Fruit fly (Drosophila melanogaster) whole organism, embryonic: ENCODE results near the gene mRpS18C.

Experiments used
- CG10565 ChIP-seq: fragments of 200-800 bp; sonication (Bioruptor generic); optimal IDR thresholded peaks from 3 replicates; lab custom pipeline; 2016; ENCODE audit warnings: missing biosample characterization, mild to moderate bottlenecking, missing genetic modification characterization
- CG10959 ChIP-seq: fragments of 200-800 bp; sonication (Bioruptor generic); IDR thresholded peaks from 2 replicates; pipeline ENCODE4 v1.3.6; 2022; ENCODE audit warnings: missing biosample characterization, missing genetic modification characterization
- CG11723 ChIP-seq: fragments of 200-800 bp; sonication (Bioruptor generic); optimal IDR thresholded peaks from 2 replicates; lab custom pipeline; 2017; ENCODE audit warnings: missing biosample characterization, mild to moderate bottlenecking, missing genetic modification characterization
- CG12942 ChIP-seq: fragments of 200-800 bp; sonication (Bioruptor generic); optimal IDR thresholded peaks from 3 replicates; lab custom pipeline; 2016; ENCODE audit warnings: missing biosample characterization, missing genetic modification characterization
- CG15011 ChIP-seq: fragments of 200-800 bp; sonication (Bioruptor generic); optimal IDR thresholded peaks from 3 replicates; lab custom pipeline; 2018; ENCODE audit warnings: missing biosample characterization, mild to moderate bottlenecking, missing genetic modification characterization
- CG15696 ChIP-seq: fragments of 200-800 bp; sonication (Bioruptor generic); optimal IDR thresholded peaks from 2 replicates; lab custom pipeline; 2019; ENCODE audit warnings: missing biosample characterization, mild to moderate bottlenecking, missing genetic modification characterization, moderate library complexity
- CG16779 ChIP-seq: fragments of 200-800 bp; sonication (Bioruptor generic); IDR thresholded peaks from 2 replicates; pipeline ENCODE4 v1.3.6; 2022; ENCODE audit warnings: missing biosample characterization, missing genetic modification characterization
- CG17802 ChIP-seq: fragments of 200-800 bp; sonication (Bioruptor generic); optimal IDR thresholded peaks from 2 replicates; lab custom pipeline; 2018; ENCODE audit warnings: missing biosample characterization, mild to moderate bottlenecking, missing genetic modification characterization, moderate library complexity
- CG18619 ChIP-seq: fragments of 200-800 bp; sonication (Bioruptor generic); optimal IDR thresholded peaks from 3 replicates; lab custom pipeline; 2017; ENCODE audit warnings: missing biosample characterization, mild to moderate bottlenecking, missing genetic modification characterization
- CG30403 ChIP-seq: fragments of 200-800 bp; sonication (Bioruptor generic); optimal IDR thresholded peaks from 3 replicates; lab custom pipeline; 2016; ENCODE audit warnings: missing biosample characterization, missing genetic modification characterization
- CG30431 ChIP-seq: fragments of 200-800 bp; sonication (Bioruptor generic); optimal IDR thresholded peaks from 2 replicates; lab custom pipeline; 2017; ENCODE audit warnings: missing biosample characterization, missing genetic modification characterization
- CG3163 ChIP-seq: fragments of 200-800 bp; sonication (Bioruptor generic); optimal IDR thresholded peaks from 3 replicates; lab custom pipeline; 2016; ENCODE audit warnings: missing biosample characterization, missing genetic modification characterization
- CG32767 ChIP-seq: fragments of 200-800 bp; sonication (Bioruptor generic); IDR thresholded peaks from 2 replicates; pipeline ENCODE4 v1.3.6; 2022; ENCODE audit warnings: missing biosample characterization, missing genetic modification characterization
- CG3995 ChIP-seq: fragments of 200-800 bp; sonication (Bioruptor generic); optimal IDR thresholded peaks from 3 replicates; lab custom pipeline; 2016; ENCODE audit warnings: missing biosample characterization, missing genetic modification characterization
- CG4730 ChIP-seq: fragments of 200-800 bp; sonication (Bioruptor generic); IDR thresholded peaks from 2 replicates; pipeline ENCODE4 v1.3.6; 2022; ENCODE audit warnings: missing biosample characterization, missing genetic modification characterization
- CG6683 ChIP-seq: fragments of 200-800 bp; sonication (Bioruptor generic); optimal IDR thresholded peaks from 2 replicates; lab custom pipeline; 2017; ENCODE audit warnings: missing biosample characterization, mild to moderate bottlenecking, missing genetic modification characterization, missing genetic modification reagents
- CG8388 ChIP-seq: fragments of 200-800 bp; sonication (Bioruptor generic); optimal IDR thresholded peaks from 2 replicates; lab custom pipeline; 2019; ENCODE audit warnings: missing biosample characterization, mild to moderate bottlenecking, missing genetic modification characterization, moderate library complexity
- CTCF ChIP-seq: fragments of 200-800 bp; sonication (Bioruptor generic); optimal IDR thresholded peaks from 2 replicates; lab custom pipeline; 2017; ENCODE audit warnings: missing biosample characterization, mild to moderate bottlenecking, missing genetic modification characterization, moderate library complexity
- D ChIP-seq, 2 experiments: fragments of 200-800 bp in 1 of 2; fragments of >200 bp in 1 of 2; sonication (Bioruptor generic) in 1 of 2; optimal IDR thresholded peaks; 2 replicates in 1 of 2; 3 replicates in 1 of 2; lab custom pipeline; 2017; ENCODE audit warnings: mild to moderate bottlenecking in 1 of 2, missing biosample characterization in 1 of 2, missing genetic modification characterization in 1 of 2, missing genetic modification reagents in 1 of 2
- E2f2 ChIP-seq: fragments of 200-800 bp; sonication (Bioruptor generic); IDR thresholded peaks from 2 replicates; pipeline ENCODE4 v1.3.6; 2022; ENCODE audit warnings: missing biosample characterization, missing genetic modification characterization
- MTF-1 ChIP-seq: fragments of 200-800 bp; sonication (Bioruptor generic); optimal IDR thresholded peaks from 2 replicates; lab custom pipeline; 2018; ENCODE audit warnings: missing biosample characterization, mild to moderate bottlenecking, missing genetic modification characterization, borderline replicate concordance
- Med ChIP-seq: fragments of 200-800 bp; sonication (Bioruptor generic); peaks from one replicate; lab custom pipeline; 2016; ENCODE audit warnings: missing biosample characterization, missing genetic modification characterization, mild to moderate bottlenecking, inconsistent platforms, moderate library complexity
- Opbp ChIP-seq: fragments of 200-800 bp; sonication (Bioruptor generic); IDR thresholded peaks from 3 replicates; pipeline ENCODE4 v1.3.6; 2022; ENCODE audit warnings: missing biosample characterization, missing genetic modification characterization; ENCODE audit not compliant: partially characterized antibody
- PHDP ChIP-seq: fragments of 200-800 bp; sonication (Bioruptor generic); optimal IDR thresholded peaks from 3 replicates; lab custom pipeline; 2018; ENCODE audit warnings: missing biosample characterization, mild to moderate bottlenecking, missing genetic modification characterization, moderate library complexity
- Side ChIP-seq: fragments of 200-800 bp; sonication (Bioruptor generic); optimal IDR thresholded peaks from 2 replicates; lab custom pipeline; 2016; ENCODE audit warnings: missing biosample characterization, missing genetic modification characterization
- Ssrp ChIP-seq: fragments of 200-800 bp; sonication (Bioruptor generic); optimal IDR thresholded peaks from 2 replicates; lab custom pipeline; 2018; ENCODE audit warnings: missing biosample characterization, mild to moderate bottlenecking, missing genetic modification characterization, moderate library complexity
- ab ChIP-seq: fragments of 200-800 bp; sonication (Bioruptor generic); optimal IDR thresholded peaks from 2 replicates; lab custom pipeline; 2016; ENCODE audit warnings: missing biosample characterization, missing genetic modification characterization
- amos ChIP-seq: fragments of 200-800 bp; sonication (Bioruptor generic); IDR thresholded peaks from 2 replicates; pipeline ENCODE4 v1.3.6; 2022; ENCODE audit warnings: missing biosample characterization, missing genetic modification characterization; ENCODE audit not compliant: partially characterized antibody
- ato ChIP-seq: fragments of 200-800 bp; sonication (Bioruptor generic); IDR thresholded peaks from 2 replicates; pipeline ENCODE4 v1.3.6; 2022; ENCODE audit warnings: missing biosample characterization, missing genetic modification characterization; ENCODE audit not compliant: partially characterized antibody
- bbx ChIP-seq: fragments of 200-800 bp; sonication (Bioruptor generic); IDR thresholded peaks from 2 replicates; pipeline ENCODE4 v1.3.6; 2022; ENCODE audit warnings: missing biosample characterization, missing genetic modification characterization; ENCODE audit not compliant: partially characterized antibody
- bowl ChIP-seq: fragments of 200-800 bp; sonication (Bioruptor generic); IDR thresholded peaks from 2 replicates; pipeline ENCODE4 v1.3.6; 2022; ENCODE audit warnings: missing biosample characterization, missing genetic modification characterization
- btn ChIP-seq: fragments of 200-800 bp; sonication (Bioruptor generic); optimal IDR thresholded peaks from 2 replicates; lab custom pipeline; 2016; ENCODE audit warnings: missing biosample characterization, missing genetic modification characterization
- chinmo ChIP-seq: fragments of 200-800 bp; sonication (Bioruptor generic); IDR thresholded peaks from 4 replicates; pipeline ENCODE4 v1.3.6; 2022; ENCODE audit warnings: missing biosample characterization, missing genetic modification characterization; ENCODE audit not compliant: partially characterized antibody
- da ChIP-seq: fragments of 200-800 bp; sonication (Bioruptor generic); optimal IDR thresholded peaks from 2 replicates; lab custom pipeline; 2016; ENCODE audit warnings: missing biosample characterization, missing genetic modification characterization
- emc ChIP-seq: fragments of 200-800 bp; sonication (Bioruptor generic); optimal IDR thresholded peaks from 2 replicates; lab custom pipeline; 2016; ENCODE audit warnings: missing biosample characterization, missing genetic modification characterization
- eyg ChIP-seq: fragments of 200-800 bp; sonication (Bioruptor generic); optimal IDR thresholded peaks from 3 replicates; lab custom pipeline; 2016; ENCODE audit warnings: missing biosample characterization, missing genetic modification characterization
- hb ChIP-seq: fragments of 200-800 bp; sonication (Bioruptor generic); IDR thresholded peaks from 3 replicates; pipeline ENCODE4 v1.3.6; 2022; ENCODE audit warnings: missing biosample characterization, missing genetic modification characterization; ENCODE audit not compliant: partially characterized antibody
- her ChIP-seq: fragments of 200-800 bp; sonication (Bioruptor generic); optimal IDR thresholded peaks from 2 replicates; lab custom pipeline; 2016; ENCODE audit warnings: missing biosample characterization, missing genetic modification characterization
- jing ChIP-seq: fragments of 200-800 bp; sonication (Bioruptor generic); optimal IDR thresholded peaks from 2 replicates; lab custom pipeline; 2018; ENCODE audit warnings: missing biosample characterization, mild to moderate bottlenecking, missing genetic modification characterization
- onecut ChIP-seq: fragments of 200-800 bp; sonication (Bioruptor generic); IDR thresholded peaks from 2 replicates; pipeline ENCODE4 v1.3.6; 2022; ENCODE audit warnings: missing biosample characterization, missing genetic modification characterization
- pum ChIP-seq: fragments of 200-800 bp; sonication (Bioruptor generic); optimal IDR thresholded peaks from 2 replicates; lab custom pipeline; 2016; ENCODE audit warnings: missing biosample characterization, missing genetic modification characterization
- rib ChIP-seq: fragments of 200-800 bp; sonication (Bioruptor generic); IDR thresholded peaks from 2 replicates; pipeline ENCODE4 v1.3.6; 2022; ENCODE audit warnings: missing biosample characterization, missing genetic modification characterization
- scrt ChIP-seq: fragments of 200-800 bp; sonication (Bioruptor generic); optimal IDR thresholded peaks from 2 replicates; lab custom pipeline; 2018; ENCODE audit warnings: missing biosample characterization, mild to moderate bottlenecking, missing genetic modification characterization, moderate library complexity
- sd ChIP-seq: fragments of 200-800 bp; sonication (Bioruptor generic); optimal IDR thresholded peaks from 3 replicates; lab custom pipeline; 2018; ENCODE audit warnings: missing biosample characterization, mild to moderate bottlenecking, missing genetic modification characterization, moderate library complexity
- sna ChIP-seq: fragments of 200-800 bp; sonication (Bioruptor generic); IDR thresholded peaks from 2 replicates; pipeline ENCODE4 v1.3.6; 2022; ENCODE audit warnings: missing biosample characterization, missing genetic modification characterization; ENCODE audit not compliant: partially characterized antibody
- sob ChIP-seq: fragments of 200-800 bp; sonication (Bioruptor generic); IDR thresholded peaks from 2 replicates; pipeline ENCODE4 v1.3.6; 2022; ENCODE audit warnings: missing biosample characterization, missing genetic modification characterization
- vfl ChIP-seq: fragments of 200-800 bp; sonication (Bioruptor generic); optimal IDR thresholded peaks from 2 replicates; lab custom pipeline; 2016; ENCODE audit warnings: missing biosample characterization, missing genetic modification characterization
- vnd ChIP-seq: fragments of 200-800 bp; sonication (Bioruptor generic); IDR thresholded peaks from 3 replicates; pipeline ENCODE4 v1.3.6; 2022; ENCODE audit warnings: missing biosample characterization, missing genetic modification characterization; ENCODE audit not compliant: partially characterized antibody
- vvl ChIP-seq: fragments of 200-800 bp; sonication (Bioruptor generic); IDR thresholded peaks from 2 replicates; pipeline ENCODE4 v1.3.6; 2022; ENCODE audit warnings: missing biosample characterization, missing genetic modification characterization
- wor ChIP-seq: fragments of 200-800 bp; sonication (Bioruptor generic); IDR thresholded peaks from 2 replicates; pipeline ENCODE4 v1.3.6; 2022; ENCODE audit warnings: missing biosample characterization, missing genetic modification characterization

Gene mRpS18C

dm6 chr3R:30461608-30462243 lies 38.0 kb downstream of the mRpS18C start (continued):
- TF ChIP-seq jing (GFP tag; lab: Kevin White, UChicago) (no peak), CG8388 (GFP tag; lab: Kevin White, UChicago) (peak; percentile 17), rib (GFP tag; lab: Robert Waterston, UW) (no peak), scrt (GFP tag; lab: Kevin White, UChicago) (no peak), CG17802 (no peak), her (GFP tag; lab: Kevin White, UChicago) (no peak), Med (peak; percentile 54), btn (GFP tag; lab: Kevin White, UChicago) (no peak), sob (no peak), CG10959 (no peak), D (optimal IDR thresholded peaks at IDR 0.05; lab: Kevin White, UChicago) (no peak), D (GFP tag; optimal IDR thresholded peaks at IDR 0.05; lab: Kevin White, UChicago) (no peak), hb (GFP tag; lab: Robert Waterston, UW) (no peak), MTF-1 (no peak), amos (GFP tag; lab: Robert Waterston, UW) (no peak), onecut (no peak), CG30403 (GFP tag; lab: Kevin White, UChicago) (peak; percentile 41), vvl (GFP tag; lab: Robert Waterston, UW) (peak; percentile 27; the same call in 1 of the 2 replicates), CG16779 (GFP tag; lab: Robert Waterston, UW) (no peak), eyg (GFP tag; lab: Kevin White, UChicago) (no peak), bowl (GFP tag; lab: Robert Waterston, UW) (no peak), ato (GFP tag; lab: Robert Waterston, UW) (no peak), wor (GFP tag; lab: Robert Waterston, UW) (no peak), CG11723 (GFP tag; lab: Kevin White, UChicago) (no peak), da (GFP tag; lab: Kevin White, UChicago) (no peak), CG10565 (GFP tag; lab: Kevin White, UChicago) (no peak), E2f2 (GFP tag; lab: Robert Waterston, UW) (no peak), CG15011 (peak; percentile 1), PHDP (tag; lab: Kevin White, UChicago) (peak; percentile 29), CG3995 (GFP tag; lab: Kevin White, UChicago) (no peak), chinmo (0 out of 4 replicates have a peak, but pooled peaks have one; percentile 12), emc (GFP tag; lab: Kevin White, UChicago) (no peak), sna (GFP tag; lab: Robert Waterston, UW) (no peak), CTCF (no peak), CG15696 (tag; lab: Kevin White, UChicago) (peak; percentile 3), Ssrp (tag; lab: Kevin White, UChicago) (peak; percentile 21), Opbp (GFP tag; lab: Robert Waterston, UW) (no peak), Side (GFP tag; lab: Kevin White, UChicago) (no peak), bbx (GFP tag; lab: Robert Waterston, UW) (no peak), CG12942 (GFP tag; lab: Kevin White, UChicago) (no peak), pum (GFP tag; lab: Kevin White, UChicago) (no peak), sd (no peak), vfl (GFP tag; lab: Kevin White, UChicago) (no peak), CG18619 (GFP tag; lab: Kevin White, UChicago) (no peak), CG6683 (GFP tag; lab: Kevin White, UChicago) (no peak), CG32767 (GFP tag; lab: Robert Waterston, UW) (no peak), CG30431 (GFP tag; lab: Kevin White, UChicago) (no peak), vnd (no peak), ab (GFP tag; lab: Kevin White, UChicago) (no peak), CG4730 (GFP tag; lab: Robert Waterston, UW) (no peak; the same call in 1 of the 2 replicates), CG3163 (no peak)
